Fruit fly (Drosophila melanogaster) whole organism, pupa: ENCODE results near the gene Smyd5.

ENCODE experiments used
- CG10348 ChIP-seq: fragments of 200-800 bp; sonication (Bioruptor generic); IDR thresholded peaks from 2 replicates; pipeline ENCODE4 v1.3.6; 2022; ENCODE audit warnings: missing biosample characterization, missing genetic modification characterization
- CG15710 ChIP-seq: fragments of 200-800 bp; sonication (Bioruptor generic); optimal IDR thresholded peaks from 2 replicates; lab custom pipeline; 2018; ENCODE audit warnings: missing biosample characterization, mild to moderate bottlenecking, missing genetic modification characterization, moderate library complexity
- CG4496 ChIP-seq: fragments of 200-800 bp; sonication (Bioruptor generic); IDR thresholded peaks from 3 replicates; pipeline ENCODE4 v1.3.6; 2022; ENCODE audit warnings: missing biosample characterization, missing genetic modification characterization
- CG8159 ChIP-seq: fragments of 200-800 bp; sonication (Bioruptor generic); optimal IDR thresholded peaks from 3 replicates; lab custom pipeline; 2018; ENCODE audit warnings: missing biosample characterization, mild to moderate bottlenecking, missing genetic modification characterization, moderate library complexity
- CG8301 ChIP-seq: fragments of 200-800 bp; sonication (Bioruptor generic); optimal IDR thresholded peaks from 2 replicates; lab custom pipeline; 2018; ENCODE audit warnings: missing biosample characterization, mild to moderate bottlenecking, missing genetic modification characterization
- Pif1A ChIP-seq: fragments of 200-800 bp; sonication (Bioruptor generic); optimal IDR thresholded peaks from 3 replicates; lab custom pipeline; 2016; ENCODE audit warnings: missing biosample characterization, missing genetic modification characterization
- fd96Ca ChIP-seq: fragments of 200-800 bp; sonication (Bioruptor generic); IDR thresholded peaks from 3 replicates; pipeline ENCODE4 v1.3.6; 2022; ENCODE audit warnings: missing biosample characterization, missing genetic modification characterization

- TF ChIP-seq fd96Ca (GFP tag; lab: Robert Waterston, UW): no peak
- no peak for TF ChIP-seq CG8301 (tag; lab: Kevin White, UChicago)
- TF ChIP-seq CG8159 (tag; lab: Kevin White, UChicago): no peak
- TF ChIP-seq CG4496: no peak
- TF ChIP-seq CG10348 (GFP tag; lab: Robert Waterston, UW): no peak
- TF ChIP-seq Pif1A (GFP tag; lab: Kevin White, UChicago): no peak
- no peak for TF ChIP-seq CG15710
Observed at dm6 chr3R:21185655-21186054, 32.9 kb downstream of the Smyd5 start.
